Worm (Caenorhabditis elegans) whole organism, L2 larva: ENCODE data around the gene egl-44.
A peak's percentile ranks its signal among the peaks of the same experiment; 100 is the strongest.

Experiments
- R02D3.7 ChIP-seq: fragments of 150-350 bp; optimal IDR thresholded peaks from 2 replicates; lab custom pipeline; 2014; ENCODE audit warnings: missing biosample characterization, missing genetic modification characterization
- ama-1 ChIP-seq: fragments of 150-350 bp; optimal IDR thresholded peaks from 2 replicates; lab custom pipeline; 2018; ENCODE audit warnings: inconsistent platforms
- blmp-1 ChIP-seq: sonication (generic microtip); optimal IDR thresholded peaks from 2 replicates; lab custom pipeline; 2017; ENCODE audit warnings: missing genetic modification characterization, mild to moderate bottlenecking, missing compliant biosample characterization, antibody characterized with exemption, moderate library complexity; ENCODE audit not compliant: insufficient read depth
- ceh-82 ChIP-seq: fragments of 150-350 bp; optimal IDR thresholded peaks from 2 replicates; lab custom pipeline; 2014; ENCODE audit warnings: missing biosample characterization, missing genetic modification characterization
- crh-2 ChIP-seq: sonication (generic microtip); optimal IDR thresholded peaks from 2 replicates; lab custom pipeline; 2017; ENCODE audit warnings: missing biosample characterization, missing genetic modification characterization
- elt-3 ChIP-seq: sonication (generic microtip); optimal IDR thresholded peaks from 2 replicates; lab custom pipeline; 2017; ENCODE audit warnings: missing biosample characterization, missing genetic modification characterization
- lin-11 ChIP-seq: fragments of 150-350 bp; sonication (generic microtip); optimal IDR thresholded peaks from 2 replicates; lab custom pipeline; 2014; ENCODE audit warnings: missing biosample characterization, missing genetic modification characterization, inconsistent platforms, mixed read lengths
- lin-13 ChIP-seq: fragments of 150-350 bp; optimal IDR thresholded peaks from 2 replicates; lab custom pipeline; 2014; ENCODE audit warnings: missing biosample characterization, missing genetic modification reagents, missing genetic modification characterization
- nhr-11 ChIP-seq: fragments of 150-350 bp; optimal IDR thresholded peaks from 2 replicates; lab custom pipeline; 2014; ENCODE audit warnings: missing biosample characterization, missing genetic modification characterization
- skn-1 ChIP-seq: sonication (generic microtip); optimal IDR thresholded peaks from 2 replicates; lab custom pipeline; 2017; ENCODE audit warnings: missing biosample characterization, missing genetic modification characterization
- sma-9 ChIP-seq, 2 experiments: fragments of 150-350 bp in 1 of 2; sonication (generic microtip) in 1 of 2; optimal IDR thresholded peaks; 2 replicates each; lab custom pipeline; 2014 to 2016; ENCODE audit warnings: missing genetic modification characterization in 2 of 2, mild to moderate bottlenecking in 1 of 2, missing biosample characterization in 1 of 2, missing compliant biosample characterization in 1 of 2, missing genetic modification reagents in 1 of 2, moderate library complexity in 1 of 2
- unc-62 ChIP-seq: fragments of 150-350 bp; optimal IDR thresholded peaks from 2 replicates; lab custom pipeline; 2014; ENCODE audit warnings: missing biosample characterization, missing genetic modification reagents, missing genetic modification characterization

- TF ChIP-seq unc-62 (GFP tag; lab: Kevin White, UChicago) = no peak
- TF ChIP-seq blmp-1 (tag; lab: Kevin White, UChicago) = no peak
- no peak for TF ChIP-seq R02D3.7 (tag; lab: Kevin White, UChicago)
- no peak for TF ChIP-seq lin-11
- TF ChIP-seq lin-13 = peak; percentile 13
- no peak for TF ChIP-seq elt-3 (tag; lab: Kevin White, UChicago)
- TF ChIP-seq ama-1 (lab: Kevin White, UChicago) = no peak
- TF ChIP-seq sma-9 (GFP tag; optimal IDR thresholded peaks at IDR 0.05; lab: Kevin White, UChicago) = no peak
- no peak for TF ChIP-seq sma-9 (tag; optimal IDR thresholded peaks at IDR 0.05; lab: Kevin White, UChicago)
- no peak for TF ChIP-seq skn-1 (tag; lab: Kevin White, UChicago)
- no peak for TF ChIP-seq nhr-11 (tag; lab: Kevin White, UChicago)
- TF ChIP-seq ceh-82 (tag; lab: Kevin White, UChicago) = no peak
- no peak for TF ChIP-seq crh-2 (tag; lab: Kevin White, UChicago)
Measured at ce11 chrII:5911274-5911673, 17.3 kb upstream of the egl-44 start, which contains the start of gene cgt-3.
